Worm (Caenorhabditis elegans) whole organism, mixed stage, embryonic: ENCODE measurements around the gene C50B8.5.

Experiments
- M03D4.4 ChIP-seq: sonication (generic microtip); optimal IDR thresholded peaks from 2 replicates; lab custom pipeline; 2017; ENCODE audit warnings: mild to moderate bottlenecking, missing genetic modification characterization, missing compliant biosample characterization
- bed-3 ChIP-seq: fragments of 200-800 bp; sonication (Bioruptor generic); optimal IDR thresholded peaks from 3 replicates; lab custom pipeline; 2018; ENCODE audit warnings: mild to moderate bottlenecking, missing genetic modification characterization, moderate library complexity, missing compliant biosample characterization
- blmp-1 ChIP-seq: fragments of 150-350 bp; optimal IDR thresholded peaks from 2 replicates; lab custom pipeline; 2014; ENCODE audit warnings: missing biosample characterization, missing genetic modification characterization
- ceh-39 ChIP-seq: fragments of 150-350 bp; optimal IDR thresholded peaks from 2 replicates; lab custom pipeline; 2014; ENCODE audit warnings: missing biosample characterization, missing genetic modification characterization
- ceh-43 ChIP-seq: fragments of 200-800 bp; sonication (Bioruptor generic); optimal IDR thresholded peaks from 2 replicates; lab custom pipeline; 2018; ENCODE audit warnings: mild to moderate bottlenecking, missing genetic modification characterization, moderate library complexity, missing compliant biosample characterization
- ceh-83 ChIP-seq: fragments of 200-800 bp; sonication (Bioruptor generic); optimal IDR thresholded peaks from 2 replicates; lab custom pipeline; 2018; ENCODE audit warnings: mild to moderate bottlenecking, missing genetic modification characterization, missing compliant biosample characterization
- ces-1 ChIP-seq: fragments of 150-350 bp; optimal IDR thresholded peaks from 2 replicates; lab custom pipeline; 2014; ENCODE audit warnings: missing biosample characterization, missing genetic modification reagents, missing genetic modification characterization
- flh-1 ChIP-seq: fragments of 200-800 bp; sonication (Bioruptor generic); optimal IDR thresholded peaks from 2 replicates; lab custom pipeline; 2018; ENCODE audit warnings: mild to moderate bottlenecking, missing genetic modification characterization, moderate library complexity, missing compliant biosample characterization
- hlh-1 ChIP-seq: fragments of 150-350 bp; optimal IDR thresholded peaks from 2 replicates; lab custom pipeline; 2014; ENCODE audit warnings: missing biosample characterization, missing genetic modification reagents, missing genetic modification characterization
- lin-13 ChIP-seq: fragments of 150-350 bp; optimal IDR thresholded peaks from 2 replicates; lab custom pipeline; 2014; ENCODE audit warnings: missing biosample characterization, missing genetic modification characterization
- lin-32 ChIP-seq: fragments of 200-800 bp; sonication (Bioruptor generic); optimal IDR thresholded peaks from 2 replicates; lab custom pipeline; 2018; ENCODE audit warnings: mild to moderate bottlenecking, missing genetic modification characterization, missing compliant biosample characterization
- lsy-2 ChIP-seq: fragments of 150-350 bp; optimal IDR thresholded peaks from 2 replicates; lab custom pipeline; 2014; ENCODE audit warnings: missing biosample characterization, missing genetic modification characterization
- mab-5 ChIP-seq: fragments of 150-350 bp; optimal IDR thresholded peaks from 2 replicates; lab custom pipeline; 2014; ENCODE audit warnings: missing biosample characterization, missing genetic modification characterization
- mep-1 ChIP-seq: fragments of 150-350 bp; optimal IDR thresholded peaks from 2 replicates; lab custom pipeline; 2017; ENCODE audit warnings: missing biosample characterization, missing genetic modification reagents, missing genetic modification characterization, inconsistent platforms
- mls-2 ChIP-seq: sonication (generic microtip); optimal IDR thresholded peaks from 2 replicates; lab custom pipeline; 2016; ENCODE audit warnings: mild to moderate bottlenecking, missing genetic modification characterization, moderate library complexity, missing compliant biosample characterization
- nhr-12 ChIP-seq: fragments of 150-350 bp; optimal IDR thresholded peaks from 2 replicates; lab custom pipeline; 2014; ENCODE audit warnings: missing biosample characterization, missing genetic modification characterization
- nhr-2 ChIP-seq: fragments of 150-350 bp; optimal IDR thresholded peaks from 2 replicates; lab custom pipeline; 2014; ENCODE audit warnings: missing biosample characterization, missing genetic modification characterization
- nhr-237 ChIP-seq: fragments of 150-350 bp; optimal IDR thresholded peaks from 2 replicates; lab custom pipeline; 2014; ENCODE audit warnings: missing biosample characterization, missing genetic modification characterization
- nhr-28 ChIP-seq: fragments of 150-350 bp; optimal IDR thresholded peaks from 2 replicates; lab custom pipeline; 2014; ENCODE audit warnings: missing biosample characterization, missing genetic modification characterization
- nhr-76 ChIP-seq: sonication (generic microtip); optimal IDR thresholded peaks from 2 replicates; lab custom pipeline; 2017; ENCODE audit warnings: missing biosample characterization, missing genetic modification characterization
- pha-4 ChIP-seq: fragments of 150-350 bp; optimal IDR thresholded peaks from 2 replicates; lab custom pipeline; 2018; ENCODE audit warnings: missing biosample characterization, missing genetic modification reagents, missing genetic modification characterization
- sem-2 ChIP-seq: fragments of 200-800 bp; sonication (Bioruptor generic); optimal IDR thresholded peaks from 2 replicates; lab custom pipeline; 2018; ENCODE audit warnings: mild to moderate bottlenecking, missing genetic modification characterization, missing compliant biosample characterization
- snpc-4 ChIP-seq: fragments of 150-350 bp; optimal IDR thresholded peaks from 2 replicates; lab custom pipeline; 2014; ENCODE audit warnings: missing biosample characterization, missing genetic modification characterization
- sptf-1 ChIP-seq: sonication (generic microtip); optimal IDR thresholded peaks from 2 replicates; lab custom pipeline; 2017; ENCODE audit warnings: mild to moderate bottlenecking, missing genetic modification characterization, moderate library complexity, missing compliant biosample characterization
- tbx-8 ChIP-seq: fragments of 200-800 bp; sonication (Bioruptor generic); optimal IDR thresholded peaks from 2 replicates; lab custom pipeline; 2018; ENCODE audit warnings: mild to moderate bottlenecking, missing genetic modification characterization, moderate library complexity, missing compliant biosample characterization
- unc-120 ChIP-seq: sonication (generic microtip); optimal IDR thresholded peaks from 2 replicates; lab custom pipeline; 2017; ENCODE audit warnings: missing genetic modification characterization, missing compliant biosample characterization; ENCODE audit not compliant: poor library complexity, severe bottlenecking
- unc-39 ChIP-seq: fragments of 150-350 bp; optimal IDR thresholded peaks from 2 replicates; lab custom pipeline; 2014; ENCODE audit warnings: missing biosample characterization, missing genetic modification characterization
- unc-62 ChIP-seq: fragments of 150-350 bp; optimal IDR thresholded peaks from 2 replicates; lab custom pipeline; 2014; ENCODE audit warnings: missing biosample characterization, missing genetic modification reagents, missing genetic modification characterization
- zip-8 ChIP-seq: fragments of 150-350 bp; optimal IDR thresholded peaks from 2 replicates; lab custom pipeline; 2014; ENCODE audit warnings: missing biosample characterization, missing genetic modification characterization

Gene C50B8.5

ce11 chrV:13580696-13581095 lies at the start of gene C50B8.5:
Gene C50B8.5, plus strand, starts transcription at chrV:13580968.
- TF ChIP-seq ceh-39 (tag; lab: Kevin White, UChicago) (no peak), nhr-76 (no peak), nhr-237 (no peak), snpc-4 (tag; lab: Kevin White, UChicago) (no peak), pha-4 (tag; lab: Kevin White, UChicago) (no peak), nhr-2 (no peak), M03D4.4 (no peak), sptf-1 (tag; lab: Kevin White, UChicago) (no peak), lin-32 (GFP tag; lab: Kevin White, UChicago) (no peak), nhr-12 (no peak)

ce11 chrV:13532469-13532868 lies 48.3 kb upstream of the C50B8.5 start:
- TF ChIP-seq mab-5 (no peak), ceh-83 (GFP tag; lab: Kevin White, UChicago) (no peak), blmp-1 (tag; lab: Kevin White, UChicago) (no peak), nhr-28 (tag; lab: Kevin White, UChicago) (no peak), unc-120 (tag; lab: Kevin White, UChicago) (no peak), nhr-237 (no peak), bed-3 (no peak), mls-2 (tag; lab: Kevin White, UChicago) (no peak), lin-32 (GFP tag; lab: Kevin White, UChicago) (no peak), nhr-2 (no peak), ceh-43 (no peak), unc-39 (tag; lab: Kevin White, UChicago) (no peak), lsy-2 (no peak), tbx-8 (GFP tag; lab: Kevin White, UChicago) (no peak)

- TF ChIP-seq nhr-28 (tag; lab: Kevin White, UChicago): no peak
- peak; percentile 57 for TF ChIP-seq ces-1
These were observed 44.6 kb upstream of the C50B8.5 start, which contains the start of gene frpr-5 for ce11 chrV:13536058-13536579. Gene frpr-5, minus strand, starts transcription at chrV:13536108.

- TF ChIP-seq ceh-83 (GFP tag; lab: Kevin White, UChicago) (no peak), ces-1 (peak; percentile 22)
These were observed 29.2 kb upstream of the C50B8.5 start, which contains the start of the genes C56A3.4 and C56A3.5 for ce11 chrV:13551601-13552000. Gene C56A3.4, minus strand, starts transcription at chrV:13551754. Gene C56A3.5, plus strand, starts transcription at chrV:13551967.

ce11 chrV:13556297-13556696 lies 24.5 kb upstream of the C50B8.5 start, which contains the start of gene C56A3.6:
Gene C56A3.6, minus strand, starts transcription at chrV:13556397.
- TF ChIP-seq hlh-1 (peak; percentile 16), unc-62 (no peak)

ce11 chrV:13556746-13557145 lies 24.0 kb upstream of the C50B8.5 start, which contains the start of gene cav-2:
Gene cav-2, plus strand, starts transcription at chrV:13557104.
- peak; percentile 65 for TF ChIP-seq sptf-1 (tag; lab: Kevin White, UChicago)
- TF ChIP-seq ceh-39 (tag; lab: Kevin White, UChicago): peak; percentile 19
- no peak for TF ChIP-seq mab-5
- no peak for TF ChIP-seq unc-62
- TF ChIP-seq flh-1 (GFP tag; lab: Kevin White, UChicago): no peak
- TF ChIP-seq lin-32 (GFP tag; lab: Kevin White, UChicago): no peak
- peak; percentile 11 for TF ChIP-seq mls-2 (tag; lab: Kevin White, UChicago)
- TF ChIP-seq lin-13 (tag; lab: Kevin White, UChicago): no peak
- TF ChIP-seq blmp-1 (tag; lab: Kevin White, UChicago): no peak
- TF ChIP-seq ces-1: peak; percentile 75
- peak; percentile 53 for TF ChIP-seq nhr-237
- TF ChIP-seq pha-4 (tag; lab: Kevin White, UChicago): peak; percentile 46
- peak; percentile 35 for TF ChIP-seq mep-1 (tag; lab: Kevin White, UChicago)
- TF ChIP-seq lsy-2: peak; percentile 46
- no peak for TF ChIP-seq ceh-83 (GFP tag; lab: Kevin White, UChicago)
- no peak for TF ChIP-seq nhr-2
- TF ChIP-seq zip-8 (tag; lab: Kevin White, UChicago): no peak
- TF ChIP-seq hlh-1: peak; percentile 28
- no peak for TF ChIP-seq sem-2 (GFP tag; lab: Kevin White, UChicago)
- TF ChIP-seq tbx-8 (GFP tag; lab: Kevin White, UChicago): no peak
- TF ChIP-seq nhr-76: no peak
